Worm (Caenorhabditis elegans) whole organism, late embryonic: ENCODE results near the gene ugt-6.

ENCODE experiments used
- C08G9.2 ChIP-seq: sonication (generic microtip); optimal IDR thresholded peaks from 2 replicates; lab custom pipeline; 2016; ENCODE audit warnings: mild to moderate bottlenecking, missing genetic modification characterization, moderate library complexity, missing compliant biosample characterization
- K02D7.2 ChIP-seq: sonication (generic microtip); optimal IDR thresholded peaks from 2 replicates; lab custom pipeline; 2017; ENCODE audit warnings: mild to moderate bottlenecking, missing genetic modification characterization, missing compliant biosample characterization
- T23F11.4 ChIP-seq: fragments of 200-800 bp; sonication (Bioruptor generic); optimal IDR thresholded peaks from 2 replicates; lab custom pipeline; 2018; ENCODE audit warnings: mild to moderate bottlenecking, missing genetic modification characterization, missing compliant biosample characterization
- ahr-1 ChIP-seq: sonication (generic microtip); optimal IDR thresholded peaks from 2 replicates; lab custom pipeline; 2016; ENCODE audit warnings: missing genetic modification characterization, missing compliant biosample characterization
- ama-1 ChIP-seq: fragments of 150-350 bp; optimal IDR thresholded peaks from 2 replicates; lab custom pipeline; 2014
- ceh-14 ChIP-seq: sonication (generic microtip); optimal IDR thresholded peaks from 2 replicates; lab custom pipeline; 2016; ENCODE audit warnings: missing genotype, missing genetic modification characterization, missing compliant biosample characterization
- ceh-18 ChIP-seq: sonication (generic microtip); optimal IDR thresholded peaks from 2 replicates; lab custom pipeline; 2016; ENCODE audit warnings: missing genetic modification characterization, missing compliant biosample characterization
- ceh-19 ChIP-seq: fragments of 200-800 bp; sonication (Bioruptor generic); optimal IDR thresholded peaks from 2 replicates; lab custom pipeline; 2018; ENCODE audit warnings: mild to moderate bottlenecking, missing genetic modification characterization, missing compliant biosample characterization
- ceh-22 ChIP-seq: sonication (generic microtip); optimal IDR thresholded peaks from 2 replicates; lab custom pipeline; 2017; ENCODE audit warnings: missing biosample characterization, missing genetic modification characterization
- ceh-24 ChIP-seq: sonication (generic microtip); optimal IDR thresholded peaks from 2 replicates; lab custom pipeline; 2016; ENCODE audit warnings: mild to moderate bottlenecking, missing genetic modification characterization, missing compliant biosample characterization
- ceh-30 ChIP-seq: fragments of 150-350 bp; optimal IDR thresholded peaks from 2 replicates; lab custom pipeline; 2014; ENCODE audit warnings: missing biosample characterization, missing genetic modification characterization
- ceh-31 ChIP-seq: sonication (generic microtip); optimal IDR thresholded peaks from 2 replicates; lab custom pipeline; 2016; ENCODE audit warnings: missing genetic modification characterization, missing compliant biosample characterization
- ceh-34 ChIP-seq: sonication (generic microtip); optimal IDR thresholded peaks from 2 replicates; lab custom pipeline; 2016; ENCODE audit warnings: mild to moderate bottlenecking, missing genetic modification characterization, missing compliant biosample characterization
- ceh-9 ChIP-seq: sonication (generic microtip); optimal IDR thresholded peaks from 2 replicates; lab custom pipeline; 2016; ENCODE audit warnings: mild to moderate bottlenecking, missing genetic modification characterization, inconsistent platforms, missing compliant biosample characterization
- elt-2 ChIP-seq: sonication (generic microtip); optimal IDR thresholded peaks from 2 replicates; lab custom pipeline; 2016; ENCODE audit warnings: missing genetic modification reagents, missing genetic modification characterization, missing compliant biosample characterization
- ets-4 ChIP-seq: sonication (generic microtip); optimal IDR thresholded peaks from 2 replicates; lab custom pipeline; 2016; ENCODE audit warnings: missing genetic modification characterization, missing compliant biosample characterization
- fkh-10 ChIP-seq: fragments of 150-350 bp; optimal IDR thresholded peaks from 2 replicates; lab custom pipeline; 2014; ENCODE audit warnings: missing biosample characterization, missing genetic modification reagents, missing genetic modification characterization
- gmeb-2 ChIP-seq: sonication (generic microtip); optimal IDR thresholded peaks from 2 replicates; lab custom pipeline; 2016; ENCODE audit warnings: missing genetic modification characterization, inconsistent platforms, missing compliant biosample characterization
- hlh-13 ChIP-seq: fragments of 200-800 bp; sonication (Bioruptor generic); optimal IDR thresholded peaks from 2 replicates; lab custom pipeline; 2018; ENCODE audit warnings: mild to moderate bottlenecking, missing genetic modification characterization, missing compliant biosample characterization
- hlh-30 ChIP-seq: sonication (generic microtip); optimal IDR thresholded peaks from 2 replicates; lab custom pipeline; 2017; ENCODE audit warnings: antibody characterized with exemption, missing genetic modification characterization, missing compliant biosample characterization; ENCODE audit not compliant: insufficient read depth
- hlh-8 ChIP-seq: sonication (generic microtip); optimal IDR thresholded peaks from 2 replicates; lab custom pipeline; 2016; ENCODE audit warnings: missing genotype, missing genetic modification characterization, missing compliant biosample characterization
- lim-6 ChIP-seq: sonication (generic microtip); optimal IDR thresholded peaks from 2 replicates; lab custom pipeline; 2016; ENCODE audit warnings: missing genetic modification characterization, missing compliant biosample characterization
- lin-11 ChIP-seq: fragments of 200-800 bp; sonication (Bioruptor generic); optimal IDR thresholded peaks from 2 replicates; lab custom pipeline; 2018; ENCODE audit warnings: mild to moderate bottlenecking, missing genetic modification characterization, missing compliant biosample characterization
- madf-2 ChIP-seq: sonication (generic microtip); optimal IDR thresholded peaks from 2 replicates; lab custom pipeline; 2017; ENCODE audit warnings: missing genetic modification characterization, missing compliant biosample characterization
- nfya-1 ChIP-seq: sonication (generic microtip); optimal IDR thresholded peaks from 2 replicates; lab custom pipeline; 2017; ENCODE audit warnings: missing genetic modification characterization, mild to moderate bottlenecking, missing compliant biosample characterization, antibody characterized with exemption, moderate library complexity
- nhr-11 ChIP-seq: fragments of 150-350 bp; optimal IDR thresholded peaks from 2 replicates; lab custom pipeline; 2014; ENCODE audit warnings: missing biosample characterization, missing genetic modification characterization
- odd-2 ChIP-seq: sonication (generic microtip); optimal IDR thresholded peaks from 2 replicates; lab custom pipeline; 2017; ENCODE audit warnings: antibody characterized with exemption, mild to moderate bottlenecking, missing genetic modification characterization, missing compliant biosample characterization
- pag-3 ChIP-seq: sonication (generic microtip); optimal IDR thresholded peaks from 2 replicates; lab custom pipeline; 2016; ENCODE audit warnings: missing compliant biosample characterization, missing genetic modification characterization, borderline replicate concordance
- pax-1 ChIP-seq: fragments of 150-350 bp; optimal IDR thresholded peaks from 2 replicates; lab custom pipeline; 2014; ENCODE audit warnings: missing biosample characterization, missing genetic modification characterization
- pha-2 ChIP-seq: sonication (generic microtip); optimal IDR thresholded peaks from 2 replicates; lab custom pipeline; 2017; ENCODE audit warnings: mild to moderate bottlenecking, missing genetic modification characterization, missing compliant biosample characterization
- pha-4 ChIP-seq: fragments of 150-350 bp; optimal IDR thresholded peaks from 2 replicates; lab custom pipeline; 2018; ENCODE audit warnings: missing biosample characterization, missing genetic modification reagents, missing genetic modification characterization
- pqm-1 ChIP-seq: sonication (generic microtip); optimal IDR thresholded peaks from 2 replicates; lab custom pipeline; 2016; ENCODE audit warnings: missing genetic modification characterization, missing compliant biosample characterization
- pros-1 ChIP-seq: fragments of 150-350 bp; optimal IDR thresholded peaks from 2 replicates; lab custom pipeline; 2014; ENCODE audit warnings: missing biosample characterization, missing genetic modification reagents, missing genetic modification characterization
- sdc-2 ChIP-seq: sonication (generic microtip); optimal IDR thresholded peaks from 2 replicates; lab custom pipeline; 2016; ENCODE audit warnings: missing genotype, missing genetic modification characterization, missing compliant biosample characterization
- syd-9 ChIP-seq: sonication (generic microtip); optimal IDR thresholded peaks from 2 replicates; lab custom pipeline; 2016; ENCODE audit warnings: mild to moderate bottlenecking, missing genetic modification characterization, moderate library complexity, missing compliant biosample characterization
- tbx-7 ChIP-seq: sonication (generic microtip); optimal IDR thresholded peaks from 2 replicates; lab custom pipeline; 2016; ENCODE audit warnings: missing genotype, missing genetic modification characterization, missing compliant biosample characterization
- ttx-3 ChIP-seq: sonication (generic microtip); optimal IDR thresholded peaks from 2 replicates; lab custom pipeline; 2016; ENCODE audit warnings: missing genetic modification reagents, missing genetic modification characterization, missing compliant biosample characterization
- unc-3 ChIP-seq, 2 experiments: fragments of 200-800 bp in 1 of 2; sonication (Bioruptor generic) in 1 of 2; sonication (generic microtip) in 1 of 2; conservative IDR thresholded peaks in 1 of 2; optimal IDR thresholded peaks in 1 of 2; 2 replicates each; pipeline versions ENCODE4 v1.3.6 to Lab custom; 2016 to 2022; ENCODE audit warnings: missing compliant biosample characterization in 2 of 2, missing genetic modification characterization in 2 of 2, missing genetic modification reagents in 1 of 2
- unc-42 ChIP-seq: sonication (generic microtip); optimal IDR thresholded peaks from 2 replicates; lab custom pipeline; 2016; ENCODE audit warnings: missing genotype, missing genetic modification characterization, missing compliant biosample characterization
- unc-55 ChIP-seq: sonication (generic microtip); optimal IDR thresholded peaks from 2 replicates; lab custom pipeline; 2017; ENCODE audit warnings: missing biosample characterization, missing genetic modification reagents, missing genetic modification characterization
- unc-86 ChIP-seq: sonication (generic microtip); optimal IDR thresholded peaks from 2 replicates; lab custom pipeline; 2016; ENCODE audit warnings: missing genetic modification characterization, missing compliant biosample characterization
- zip-5 ChIP-seq: sonication (generic microtip); optimal IDR thresholded peaks from 2 replicates; lab custom pipeline; 2016; ENCODE audit warnings: missing genetic modification characterization, missing compliant biosample characterization
- ztf-16 ChIP-seq: sonication (generic microtip); optimal IDR thresholded peaks from 2 replicates; lab custom pipeline; 2017; ENCODE audit warnings: missing genetic modification characterization, missing compliant biosample characterization

The ugt-6 gene

DNA sequence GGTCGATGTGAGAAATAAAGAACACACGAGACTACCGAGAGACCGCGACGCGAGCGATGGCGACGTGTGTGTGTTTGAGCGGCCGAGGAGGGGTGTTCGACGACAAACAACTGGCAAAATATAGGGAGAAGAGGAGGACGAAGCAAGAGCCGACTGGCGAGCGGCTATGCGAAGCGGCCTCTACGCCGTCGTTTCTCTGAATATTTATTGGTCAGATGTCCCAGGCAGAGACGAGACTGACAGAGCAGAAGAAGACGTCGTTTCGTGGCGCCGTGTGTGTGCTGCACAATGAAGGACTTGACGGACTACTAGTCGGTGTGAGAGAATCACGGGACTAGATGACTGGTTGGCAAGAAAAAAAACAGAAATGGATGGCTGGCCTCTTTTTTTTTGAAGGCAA is 21.1 kb upstream of the ugt-6 start (continued):
- TF ChIP-seq nhr-11 (tag; lab: Kevin White, UChicago) (no peak), ceh-30 (no peak), lim-6 (tag; lab: Kevin White, UChicago) (no peak), ceh-14 (tag; lab: Kevin White, UChicago) (peak; percentile 4), sdc-2 (tag; lab: Kevin White, UChicago) (no peak), unc-86 (tag; lab: Kevin White, UChicago) (no peak), nfya-1 (no peak), ceh-9 (tag; lab: Kevin White, UChicago) (no peak)

ce11 chrV:12818486-12818885 is 20.5 kb upstream of the ugt-6 start:
- no peak for TF ChIP-seq gmeb-2
- TF ChIP-seq unc-42 (tag; lab: Kevin White, UChicago) = peak; percentile 65
- no peak for TF ChIP-seq ceh-34

ce11 chrV:12816672-12817071 is 18.6 kb upstream of the ugt-6 start:
- TF ChIP-seq pag-3 (tag; lab: Kevin White, UChicago) (no peak), pqm-1 (tag; lab: Kevin White, UChicago) (no peak), elt-2 (tag; lab: Kevin White, UChicago) (no peak), fkh-10 (no peak), odd-2 (tag; lab: Kevin White, UChicago) (no peak), unc-55 (GFP tag; lab: Kevin White, UChicago) (no peak), ceh-31 (tag; lab: Kevin White, UChicago) (no peak), ceh-24 (tag; lab: Kevin White, UChicago) (no peak), hlh-8 (tag; lab: Kevin White, UChicago) (no peak), tbx-7 (tag; lab: Kevin White, UChicago) (no peak), ahr-1 (tag; lab: Kevin White, UChicago) (no peak), K02D7.2 (tag; lab: Kevin White, UChicago) (no peak), ceh-30 (no peak), ceh-18 (no peak), hlh-30 (tag; lab: Kevin White, UChicago) (no peak), madf-2 (tag; lab: Kevin White, UChicago) (no peak), lin-11 (tag; lab: Kevin White, UChicago) (no peak), syd-9 (tag; lab: Kevin White, UChicago) (no peak), ttx-3 (tag; lab: Kevin White, UChicago) (no peak)

DNA sequence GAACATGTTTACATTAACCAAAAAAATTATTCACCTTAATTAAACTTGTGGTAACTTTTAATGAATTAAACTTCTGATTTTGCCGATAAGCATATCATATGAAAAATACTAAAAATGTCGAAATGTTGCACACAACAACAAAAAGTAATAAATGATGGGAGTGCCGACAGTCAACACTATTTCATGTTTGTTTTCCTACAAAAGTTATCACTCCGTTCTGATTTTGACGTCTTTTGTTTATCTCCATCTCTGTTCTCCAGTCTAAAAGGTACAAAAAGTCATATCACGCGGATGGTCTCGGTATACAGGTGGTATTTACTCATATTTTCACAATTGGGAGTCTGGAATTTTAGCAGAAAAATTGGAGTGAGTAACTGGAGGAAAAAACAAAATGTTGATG is 17.4 kb upstream of the ugt-6 start:
- TF ChIP-seq T23F11.4 (GFP tag; lab: Kevin White, UChicago) = no peak
- no peak for TF ChIP-seq K02D7.2 (tag; lab: Kevin White, UChicago)
- no peak for TF ChIP-seq ceh-18
- TF ChIP-seq zip-5 (tag; lab: Kevin White, UChicago) = no peak
- no peak for TF ChIP-seq pros-1 (tag; lab: Kevin White, UChicago)
- no peak for TF ChIP-seq ceh-30
- no peak for TF ChIP-seq unc-86 (tag; lab: Kevin White, UChicago)
- no peak for TF ChIP-seq unc-3 (GFP tag; conservative IDR thresholded peaks at IDR 0.05; lab: Robert Waterston, UW)
- TF ChIP-seq unc-3 (tag; optimal IDR thresholded peaks at IDR 0.05; lab: Kevin White, UChicago) = no peak
- no peak for TF ChIP-seq ttx-3 (tag; lab: Kevin White, UChicago)

- TF ChIP-seq ets-4 = peak; percentile 23
- TF ChIP-seq pax-1 (tag; lab: Kevin White, UChicago) = no peak
- TF ChIP-seq hlh-13 (GFP tag; lab: Kevin White, UChicago) = no peak
- no peak for TF ChIP-seq ceh-24 (tag; lab: Kevin White, UChicago)
- peak; percentile 69 for TF ChIP-seq ceh-18
- TF ChIP-seq pag-3 (tag; lab: Kevin White, UChicago) = no peak
- no peak for TF ChIP-seq fkh-10
- peak; percentile 27 for TF ChIP-seq syd-9 (tag; lab: Kevin White, UChicago)
- no peak for TF ChIP-seq pha-2 (tag; lab: Kevin White, UChicago)
- TF ChIP-seq pha-4 = no peak
- TF ChIP-seq odd-2 (tag; lab: Kevin White, UChicago) = no peak
- TF ChIP-seq unc-55 (GFP tag; lab: Kevin White, UChicago) = peak; percentile 70
- no peak for TF ChIP-seq ztf-16
- TF ChIP-seq ama-1 (lab: Kevin White, UChicago) = no peak
- TF ChIP-seq lim-6 (tag; lab: Kevin White, UChicago) = no peak
- peak; percentile 49 for TF ChIP-seq nfya-1
- TF ChIP-seq C08G9.2 (tag; lab: Kevin White, UChicago) = peak; percentile 53
- TF ChIP-seq ceh-19 (GFP tag; lab: Kevin White, UChicago) = peak; percentile 29
- TF ChIP-seq ceh-22 (tag; lab: Kevin White, UChicago) = no peak
- peak; percentile 84 for TF ChIP-seq ceh-34
- no peak for TF ChIP-seq pros-1 (tag; lab: Kevin White, UChicago)
- no peak for TF ChIP-seq madf-2 (tag; lab: Kevin White, UChicago)
- peak; percentile 52 for TF ChIP-seq unc-42 (tag; lab: Kevin White, UChicago)
Observed at ce11 chrV:12814481-12814882, 16.5 kb upstream of the ugt-6 start.
